Worm (Caenorhabditis elegans) whole organism, late embryonic: ENCODE measurements around the gene srd-67.

Experiments used
- T23F11.4 ChIP-seq: fragments of 200-800 bp; sonication (Bioruptor generic); optimal IDR thresholded peaks from 2 replicates; lab custom pipeline; 2018; ENCODE audit warnings: mild to moderate bottlenecking, missing genetic modification characterization, missing compliant biosample characterization
- Y22D7AL.16 ChIP-seq: sonication (generic microtip); optimal IDR thresholded peaks from 2 replicates; lab custom pipeline; 2016; ENCODE audit warnings: missing genetic modification characterization, missing compliant biosample characterization
- ceh-30 ChIP-seq: fragments of 150-350 bp; optimal IDR thresholded peaks from 2 replicates; lab custom pipeline; 2014; ENCODE audit warnings: missing biosample characterization, missing genetic modification characterization
- dmd-4 ChIP-seq: sonication (generic microtip); optimal IDR thresholded peaks from 2 replicates; lab custom pipeline; 2016; ENCODE audit warnings: borderline replicate concordance, missing genetic modification characterization, missing compliant biosample characterization
- nhr-11 ChIP-seq: fragments of 150-350 bp; optimal IDR thresholded peaks from 2 replicates; lab custom pipeline; 2014; ENCODE audit warnings: missing biosample characterization, missing genetic modification characterization
- pha-2 ChIP-seq: sonication (generic microtip); optimal IDR thresholded peaks from 2 replicates; lab custom pipeline; 2017; ENCODE audit warnings: mild to moderate bottlenecking, missing genetic modification characterization, missing compliant biosample characterization
- pha-4 ChIP-seq: fragments of 150-350 bp; optimal IDR thresholded peaks from 2 replicates; lab custom pipeline; 2018; ENCODE audit warnings: missing biosample characterization, missing genetic modification reagents, missing genetic modification characterization
- sox-4 ChIP-seq: sonication (generic microtip); optimal IDR thresholded peaks from 2 replicates; lab custom pipeline; 2017; ENCODE audit warnings: mild to moderate bottlenecking, missing genetic modification characterization, inconsistent platforms, missing compliant biosample characterization
- tbx-7 ChIP-seq: sonication (generic microtip); optimal IDR thresholded peaks from 2 replicates; lab custom pipeline; 2016; ENCODE audit warnings: missing genotype, missing genetic modification characterization, missing compliant biosample characterization

DNA sequence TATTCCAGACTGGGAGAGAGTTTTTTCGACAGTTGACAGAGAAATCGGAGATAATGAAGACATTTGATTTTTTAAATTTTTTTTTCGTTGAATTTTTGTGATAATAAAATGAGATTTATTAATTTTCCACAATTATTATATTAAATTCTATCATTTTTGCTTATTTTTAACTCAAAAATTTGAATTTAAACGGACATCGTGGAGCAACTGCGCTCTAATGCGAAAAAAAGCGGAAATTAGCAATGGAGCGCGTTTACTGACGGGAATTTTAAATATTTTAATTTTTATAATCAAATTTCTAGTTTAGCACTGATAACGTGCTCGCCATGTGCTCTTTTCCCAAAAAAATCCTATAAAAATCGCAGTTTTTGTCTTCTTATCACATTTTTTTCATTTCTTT lies 34.5 kb downstream of the srd-67 start, which contains the start of gene C39B5.14:
- TF ChIP-seq T23F11.4 (GFP tag; lab: Kevin White, UChicago) (no peak), sox-4 (no peak), pha-4 (no peak), tbx-7 (no peak), Y22D7AL.16 (tag; lab: Kevin White, UChicago) (no peak), pha-2 (no peak), dmd-4 (tag; lab: Kevin White, UChicago) (no peak), ceh-30 (tag; lab: Kevin White, UChicago) (no peak), nhr-11 (no peak)
